Worm (Caenorhabditis elegans) whole organism, midembryonic: ENCODE measurements around the gene fbxa-128.
A peak's percentile ranks its signal among the peaks of the same experiment; 100 is the strongest.

Experiments used
- T22C8.4 ChIP-seq: fragments of 200-800 bp; sonication (Bioruptor generic); IDR thresholded peaks from 2 replicates; pipeline ENCODE4 v1.3.6; 2022; ENCODE audit warnings: missing genetic modification characterization, missing compliant biosample characterization
- cog-1 ChIP-seq: sonication (generic microtip); optimal IDR thresholded peaks from 2 replicates; lab custom pipeline; 2016; ENCODE audit warnings: missing genetic modification characterization, missing compliant biosample characterization
- flt-1 ChIP-seq: fragments of 200-800 bp; sonication (Bioruptor generic); IDR thresholded peaks from 2 replicates; pipeline ENCODE4 v1.3.6; 2022; ENCODE audit warnings: missing genetic modification characterization, missing compliant biosample characterization
- med-1 ChIP-seq: sonication (generic microtip); optimal IDR thresholded peaks from 2 replicates; lab custom pipeline; 2017; ENCODE audit warnings: missing genetic modification characterization, mild to moderate bottlenecking, missing compliant biosample characterization, antibody characterized with exemption, missing genetic modification reagents; ENCODE audit not compliant: insufficient read depth
- ref-1 ChIP-seq: fragments of 200-800 bp; sonication (Bioruptor generic); conservative IDR thresholded peaks from 2 replicates; pipeline ENCODE4 v1.3.6; 2022; ENCODE audit warnings: missing genetic modification reagents, missing genetic modification characterization, missing compliant biosample characterization
- tab-1 ChIP-seq: fragments of 200-800 bp; sonication (Bioruptor generic); IDR thresholded peaks from 2 replicates; pipeline ENCODE4 v1.3.6; 2022; ENCODE audit warnings: missing genetic modification characterization, missing compliant biosample characterization
- ztf-29 ChIP-seq: fragments of 200-800 bp; sonication (Bioruptor generic); IDR thresholded peaks from 2 replicates; pipeline ENCODE4 v1.3.6; 2022; ENCODE audit warnings: missing genetic modification reagents, missing genetic modification characterization, missing compliant biosample characterization

- TF ChIP-seq flt-1 (GFP tag; lab: Robert Waterston, UW) (0 out of 2 replicates have a peak, but pooled peaks have one; percentile 15), ztf-29 (GFP tag; lab: Robert Waterston, UW) (no peak), ref-1 (GFP tag; lab: Robert Waterston, UW) (no peak), med-1 (no peak), cog-1 (tag; lab: Kevin White, UChicago) (no peak), tab-1 (GFP tag; lab: Robert Waterston, UW) (no peak), T22C8.4 (GFP tag; lab: Robert Waterston, UW) (no peak)
These were observed 15.1 kb downstream of the fbxa-128 start for ce11 chrIII:11123844-11124243.
